Worm (Caenorhabditis elegans) whole organism, L4 larva: ENCODE measurements around the gene exc-14.
A peak's percentile ranks its signal among the peaks of the same experiment; 100 is the strongest.

Source experiments
- F26F4.8 ChIP-seq: fragments of 200-800 bp; sonication (Bioruptor generic); conservative IDR thresholded peaks from 2 replicates; pipeline ENCODE4 v1.3.6; 2022; ENCODE audit warnings: missing genetic modification characterization, missing compliant biosample characterization
- R02D3.7 ChIP-seq: fragments of 150-350 bp; sonication (generic microtip); optimal IDR thresholded peaks from 3 replicates; lab custom pipeline; 2014; ENCODE audit warnings: missing biosample characterization, missing genetic modification characterization
- Y105C5A.15 ChIP-seq: fragments of 200-800 bp; sonication (Bioruptor generic); IDR thresholded peaks from 2 replicates; pipeline ENCODE4 v1.3.6; 2022; ENCODE audit warnings: missing genetic modification characterization, missing compliant biosample characterization
- Y48G9A.11 ChIP-seq: fragments of 200-800 bp; sonication (Bioruptor generic); IDR thresholded peaks from 2 replicates; pipeline ENCODE4 v1.3.6; 2022; ENCODE audit warnings: missing genetic modification reagents, missing genetic modification characterization, missing compliant biosample characterization
- Y75B8A.6 ChIP-seq: fragments of 200-800 bp; sonication (Bioruptor generic); IDR thresholded peaks from 2 replicates; pipeline ENCODE4 v1.3.6; 2022; ENCODE audit warnings: missing genetic modification reagents, missing genetic modification characterization, missing compliant biosample characterization
- aha-1 ChIP-seq: fragments of 150-350 bp; peaks from one replicate; lab custom pipeline; 2014; ENCODE audit warnings: missing biosample characterization, missing genetic modification characterization
- arid-1 ChIP-seq: fragments of 200-800 bp; sonication (Bioruptor generic); conservative IDR thresholded peaks from 2 replicates; pipeline ENCODE4 v1.3.6; 2022; ENCODE audit warnings: missing genetic modification reagents, missing genetic modification characterization, missing compliant biosample characterization
- ceh-20 ChIP-seq: fragments of 200-800 bp; sonication (Bioruptor generic); IDR thresholded peaks from 2 replicates; pipeline ENCODE4 v1.3.6; 2022; ENCODE audit warnings: missing genetic modification reagents, missing genetic modification characterization, missing compliant biosample characterization
- ceh-44 ChIP-seq: fragments of 200-800 bp; sonication (Bioruptor generic); IDR thresholded peaks from 2 replicates; pipeline ENCODE4 v1.3.6; 2022; ENCODE audit warnings: missing genetic modification reagents, missing genetic modification characterization, missing compliant biosample characterization
- ctbp-1 ChIP-seq: fragments of 200-800 bp; sonication (Bioruptor generic); IDR thresholded peaks from 2 replicates; pipeline ENCODE4 v1.3.6; 2022; ENCODE audit warnings: missing genetic modification reagents, missing genetic modification characterization, missing compliant biosample characterization
- daf-16 ChIP-seq, 3 experiments: sonication (generic microtip); optimal IDR thresholded peaks; 2 replicates each; lab custom pipeline; 2016 to 2017; ENCODE audit warnings: missing genetic modification characterization in 3 of 3, missing genetic modification reagents in 3 of 3, mild to moderate bottlenecking in 2 of 3, missing compliant biosample characterization in 2 of 3, missing biosample characterization in 1 of 3, moderate library complexity in 1 of 3
- daf-8 ChIP-seq: fragments of 200-800 bp; sonication (Bioruptor generic); IDR thresholded peaks from 2 replicates; pipeline ENCODE4 v1.3.6; 2022; ENCODE audit warnings: missing genetic modification characterization, missing compliant biosample characterization
- dmd-6 ChIP-seq: fragments of 200-800 bp; sonication (Bioruptor generic); IDR thresholded peaks from 2 replicates; pipeline ENCODE4 v1.3.6; 2022; ENCODE audit warnings: missing genetic modification reagents, missing genetic modification characterization, missing compliant biosample characterization
- egl-27 ChIP-seq: sonication (generic microtip); optimal IDR thresholded peaks from 3 replicates; lab custom pipeline; 2017; ENCODE audit warnings: missing biosample characterization, missing genetic modification reagents, missing genetic modification characterization
- hif-1 ChIP-seq, 2 experiments: sonication (generic microtip); optimal IDR thresholded peaks; 2 replicates each; lab custom pipeline; 2016 to 2017; ENCODE audit warnings: missing compliant biosample characterization in 2 of 2, missing genetic modification characterization in 2 of 2, missing genetic modification reagents in 2 of 2, missing genotype in 2 of 2, mild to moderate bottlenecking in 1 of 2
- hlh-11 ChIP-seq: fragments of 200-800 bp; sonication (Bioruptor generic); optimal IDR thresholded peaks from 2 replicates; lab custom pipeline; 2018; ENCODE audit warnings: mild to moderate bottlenecking, missing genetic modification characterization, missing compliant biosample characterization
- hlh-30 ChIP-seq: sonication (generic microtip); optimal IDR thresholded peaks from 2 replicates; lab custom pipeline; 2017; ENCODE audit warnings: antibody characterized with exemption, mild to moderate bottlenecking, missing genetic modification characterization, missing compliant biosample characterization; ENCODE audit not compliant: insufficient read depth
- madf-5 ChIP-seq, 2 experiments: fragments of 200-800 bp; sonication (Bioruptor generic); IDR thresholded peaks; 2 replicates each; pipeline ENCODE4 v1.3.6; 2022; ENCODE audit warnings: missing compliant biosample characterization in 2 of 2, missing genetic modification characterization in 2 of 2
- mdl-1 ChIP-seq, 2 experiments: fragments of 150-350 bp in 1 of 2; sonication (generic microtip) in 1 of 2; optimal IDR thresholded peaks; 2 replicates each; lab custom pipeline; 2014 to 2017; ENCODE audit warnings: missing biosample characterization in 2 of 2, missing genetic modification characterization in 2 of 2
- nhr-11 ChIP-seq: fragments of 150-350 bp; optimal IDR thresholded peaks from 2 replicates; lab custom pipeline; 2014; ENCODE audit warnings: missing biosample characterization, missing genetic modification characterization
- nhr-111 ChIP-seq: fragments of 200-800 bp; sonication (Bioruptor generic); optimal IDR thresholded peaks from 2 replicates; lab custom pipeline; 2018; ENCODE audit warnings: mild to moderate bottlenecking, missing genetic modification characterization, missing compliant biosample characterization
- nhr-28 ChIP-seq: fragments of 150-350 bp; optimal IDR thresholded peaks from 2 replicates; lab custom pipeline; 2014; ENCODE audit warnings: missing biosample characterization, missing genetic modification characterization
- nhr-48 ChIP-seq: sonication (generic microtip); optimal IDR thresholded peaks from 2 replicates; lab custom pipeline; 2016; ENCODE audit warnings: mild to moderate bottlenecking, missing genetic modification characterization, missing compliant biosample characterization
- nhr-77 ChIP-seq: fragments of 150-350 bp; optimal IDR thresholded peaks from 2 replicates; lab custom pipeline; 2014; ENCODE audit warnings: missing biosample characterization, missing genetic modification characterization
- php-3 ChIP-seq: fragments of 200-800 bp; sonication (Bioruptor generic); IDR thresholded peaks from 2 replicates; pipeline ENCODE4 v1.3.6; 2022; ENCODE audit warnings: missing genetic modification reagents, missing genetic modification characterization, missing compliant biosample characterization
- pqm-1 ChIP-seq: sonication (generic microtip); optimal IDR thresholded peaks from 2 replicates; lab custom pipeline; 2017; ENCODE audit warnings: missing biosample characterization, missing genetic modification characterization
- snpc-4 ChIP-seq: fragments of 150-350 bp; optimal IDR thresholded peaks from 2 replicates; lab custom pipeline; 2014; ENCODE audit warnings: missing biosample characterization, missing genetic modification characterization
- unc-62 ChIP-seq, 3 experiments: fragments of 150-350 bp in 1 of 3; sonication (generic microtip); optimal IDR thresholded peaks in 2 of 3; peaks in 1 of 3; 1 replicate in 1 of 3; 2 replicates in 2 of 3; lab custom pipeline; 2014 to 2017; ENCODE audit warnings: missing biosample characterization in 3 of 3, missing genetic modification characterization in 3 of 3, missing genetic modification reagents in 3 of 3, missing genotype in 1 of 3
- zip-11 ChIP-seq: fragments of 200-800 bp; sonication (Bioruptor generic); IDR thresholded peaks from 2 replicates; pipeline ENCODE4 v1.3.6; 2022; ENCODE audit warnings: missing genetic modification characterization, missing compliant biosample characterization
- zip-2 ChIP-seq: fragments of 150-350 bp; optimal IDR thresholded peaks from 2 replicates; lab custom pipeline; 2014; ENCODE audit warnings: missing biosample characterization, missing genetic modification characterization
- ztf-11 ChIP-seq: fragments of 150-350 bp; optimal IDR thresholded peaks from 2 replicates; lab custom pipeline; 2014; ENCODE audit warnings: missing biosample characterization, missing genetic modification characterization

Gene exc-14

ce11 chrV:5016728-5017127 is 29.3 kb downstream of the exc-14 start:
- TF ChIP-seq nhr-48, result no peak
- TF ChIP-seq daf-8 (GFP tag; lab: Robert Waterston, UW), result no peak
- no peak for TF ChIP-seq ctbp-1 (GFP tag; lab: Robert Waterston, UW)
- TF ChIP-seq hlh-11 (tag; lab: Kevin White, UChicago), result no peak
- TF ChIP-seq ceh-20 (GFP tag; lab: Robert Waterston, UW), result no peak
- TF ChIP-seq Y75B8A.6 (GFP tag; lab: Robert Waterston, UW), result no peak
- TF ChIP-seq nhr-11 (tag; lab: Kevin White, UChicago), result peak; percentile 43
- no peak for TF ChIP-seq Y105C5A.15
- TF ChIP-seq aha-1 (tag; lab: Kevin White, UChicago), result peak; percentile 58
- no peak for TF ChIP-seq F26F4.8 (GFP tag; lab: Robert Waterston, UW)
- TF ChIP-seq unc-62 (GFP tag; optimal IDR thresholded peaks at IDR 0.05 in 1 of 2; lab: Kevin White, UChicago), result peak in 1 of 2 experiments; percentile 33
- TF ChIP-seq unc-62 (tag; optimal IDR thresholded peaks at IDR 0.05; lab: Kevin White, UChicago), result no peak
- TF ChIP-seq arid-1, result no peak

ce11 chrV:5012193-5012853 is 33.7 kb downstream of the exc-14 start, which contains the start of gene srr-6:
TSS of gene srr-6 (plus strand) at chrV:5012803.
- TF ChIP-seq snpc-4 (no peak), unc-62 (GFP tag; optimal IDR thresholded peaks at IDR 0.05 in 1 of 2; lab: Kevin White, UChicago) (peak in 1 of 2 experiments; percentile 88), unc-62 (tag; optimal IDR thresholded peaks at IDR 0.05; lab: Kevin White, UChicago) (no peak), dmd-6 (GFP tag; lab: Robert Waterston, UW) (peak; percentile 66), hif-1 (tag; optimal IDR thresholded peaks at IDR 0.05; lab: Kevin White, UChicago) (peak in 1 of 2 experiments; percentile 15), daf-16 (GFP tag; optimal IDR thresholded peaks at IDR 0.05; lab: Kevin White, UChicago) (no peak), daf-16 (tag; optimal IDR thresholded peaks at IDR 0.05; lab: Kevin White, UChicago) (peak; percentile 61), nhr-28 (tag; lab: Kevin White, UChicago) (peak; percentile 53), mdl-1 (tag; optimal IDR thresholded peaks at IDR 0.05; lab: Kevin White, UChicago) (peak in 1 of 2 experiments; percentile 42), F26F4.8 (GFP tag; lab: Robert Waterston, UW) (no peak), aha-1 (tag; lab: Kevin White, UChicago) (no peak), daf-8 (GFP tag; lab: Robert Waterston, UW) (no peak), nhr-77 (tag; lab: Kevin White, UChicago) (peak; percentile 63), madf-5 (GFP tag; IDR thresholded peaks at IDR 0.05; lab: Robert Waterston, UW) (no peak), hlh-11 (tag; lab: Kevin White, UChicago) (peak; percentile 54), php-3 (GFP tag; lab: Robert Waterston, UW) (peak; percentile 20; the same call in 1 of the 2 replicates), pqm-1 (peak; percentile 68)

- no peak for TF ChIP-seq R02D3.7 (tag; lab: Kevin White, UChicago)
- peak; percentile 9; the same call in 1 of the 2 replicates for TF ChIP-seq dmd-6 (GFP tag; lab: Robert Waterston, UW)
- no peak for TF ChIP-seq hlh-30 (tag; lab: Kevin White, UChicago)
- TF ChIP-seq ceh-44 (GFP tag; lab: Robert Waterston, UW), result no peak
- no peak for TF ChIP-seq zip-11 (GFP tag; lab: Robert Waterston, UW)
Observed at ce11 chrV:5001386-5001785, 44.6 kb downstream of the exc-14 start, which contains the start of gene srr-8. TSS of gene srr-8 (plus strand) at chrV:5001686.

ce11 chrV:5000406-5000805 is 45.6 kb downstream of the exc-14 start, which contains the start of gene ugt-7:
TSS of gene ugt-7 (minus strand) at chrV:5000566.
- TF ChIP-seq nhr-28 (tag; lab: Kevin White, UChicago), result peak; percentile 42
- peak; percentile 11 for TF ChIP-seq nhr-77 (tag; lab: Kevin White, UChicago)
- no peak for TF ChIP-seq nhr-111 (GFP tag; lab: Kevin White, UChicago)
- TF ChIP-seq pqm-1, result peak; percentile 72
- no peak for TF ChIP-seq Y48G9A.11 (GFP tag; lab: Robert Waterston, UW)

- no peak for TF ChIP-seq egl-27 (tag; lab: Kevin White, UChicago)
- TF ChIP-seq zip-2 (tag; lab: Kevin White, UChicago), result no peak
- no peak for TF ChIP-seq ztf-11 (tag; lab: Kevin White, UChicago)
- no peak for TF ChIP-seq madf-5 (GFP tag; IDR thresholded peaks at IDR 0.05; lab: Robert Waterston, UW)
- TF ChIP-seq php-3 (GFP tag; lab: Robert Waterston, UW), result no peak
Observed at ce11 chrV:4995155-4995554, 50.8 kb downstream of the exc-14 start, which contains the start of gene ncx-9. TSS of gene ncx-9 (minus strand) at chrV:4995255.
